Worm (Caenorhabditis elegans): ENCODE results near the gene srbc-61.

ce11 chrV:17438317-17438716 is 38.3 kb upstream of the srbc-61 start, which contains the start of gene srsx-2:
- TF ChIP-seq W03F9.2 (tag; optimal IDR thresholded peaks at IDR 0.05), result no peak
- TF ChIP-seq him-1 (tag; optimal IDR thresholded peaks at IDR 0.05), result no peak
